Worm (Caenorhabditis elegans): ENCODE measurements around the gene srm-6.

Gene srm-6

ce11 chrV:14347234-14347826, 10.6 kb downstream of the srm-6 start, which contains the start of gene cept-2 (continued):
- peak; percentile 24 for TF ChIP-seq akir-1 (GFP tag; optimal IDR thresholded peaks at IDR 0.05)
- peak; percentile 64 for TF ChIP-seq madf-6 (GFP tag; IDR thresholded peaks at IDR 0.05)
- TF ChIP-seq ztf-26 (tag; optimal IDR thresholded peaks at IDR 0.05): no peak
- TF ChIP-seq pbrm-1 (GFP tag; IDR thresholded peaks at IDR 0.05): peak; percentile 78
- no peak for TF ChIP-seq aptf-3 (GFP tag; IDR thresholded peaks at IDR 0.05)
- TF ChIP-seq nhr-80 (tag; optimal IDR thresholded peaks at IDR 0.05): peak; percentile 54
- no peak for TF ChIP-seq lin-40 (tag; optimal IDR thresholded peaks at IDR 0.05)
- 0 out of 2 replicates have a peak, but pooled peaks have one; percentile 61 for TF ChIP-seq egl-18 (GFP tag; IDR thresholded peaks at IDR 0.05)
- no peak for TF ChIP-seq F57C9.4 (tag; optimal IDR thresholded peaks at IDR 0.05)
- TF ChIP-seq hsf-1 (GFP tag; IDR thresholded peaks at IDR 0.05): no peak
- no peak for TF ChIP-seq fkh-3 (tag; optimal IDR thresholded peaks at IDR 0.05)
- TF ChIP-seq B0035.1 (tag; optimal IDR thresholded peaks at IDR 0.05): no peak
- no peak for TF ChIP-seq ets-4 (GFP tag; optimal IDR thresholded peaks at IDR 0.05)
- TF ChIP-seq T07F8.4 (tag; optimal IDR thresholded peaks at IDR 0.05): no peak
- no peak for TF ChIP-seq nfya-2 (GFP tag; IDR thresholded peaks at IDR 0.05)
- peak; percentile 39 for TF ChIP-seq rpc-1 (optimal IDR thresholded peaks at IDR 0.05)
- peak; percentile 2 for TF ChIP-seq rpc-1 (tag; optimal IDR thresholded peaks at IDR 0.05)
- peak; percentile 56 for TF ChIP-seq dpl-1 (GFP tag; optimal IDR thresholded peaks at IDR 0.05)
- TF ChIP-seq attf-3 (GFP tag; conservative IDR thresholded peaks at IDR 0.05): peak; percentile 69
- 0 out of 2 replicates have a peak, but pooled peaks have one; percentile 30 for TF ChIP-seq ceh-91 (GFP tag; IDR thresholded peaks at IDR 0.05)
- TF ChIP-seq dox-1 (GFP tag; IDR thresholded peaks at IDR 0.05): peak; percentile 92
- peak; percentile 45 for TF ChIP-seq snpc-1.1 (tag; optimal IDR thresholded peaks at IDR 0.05; ENCODE audit: insufficient read depth)
- TF ChIP-seq B0261.1 (tag; optimal IDR thresholded peaks at IDR 0.05): peak; percentile 22
- 0 out of 2 replicates have a peak, but pooled peaks have one; percentile 20 for TF ChIP-seq let-526 (GFP tag; IDR thresholded peaks at IDR 0.05)
- no peak for TF ChIP-seq F23B12.7 (tag; optimal IDR thresholded peaks at IDR 0.05; ENCODE audit: insufficient read depth)
- peak; percentile 69 for TF ChIP-seq rcor-1 (GFP tag; IDR thresholded peaks at IDR 0.05)
- 0 out of 2 replicates have a peak, but pooled peaks have one; percentile 23 for TF ChIP-seq egl-44 (GFP tag; IDR thresholded peaks at IDR 0.05)
- peak; percentile 55 for TF ChIP-seq F33H1.4 (GFP tag; IDR thresholded peaks at IDR 0.05)
- TF ChIP-seq ztf-22 (GFP tag; optimal IDR thresholded peaks at IDR 0.05): no peak
- TF ChIP-seq mes-4 (tag; optimal IDR thresholded peaks at IDR 0.05): no peak
- TF ChIP-seq lsl-1 (GFP tag; optimal IDR thresholded peaks at IDR 0.05): peak; percentile 67
- TF ChIP-seq somi-1 (GFP tag; optimal IDR thresholded peaks at IDR 0.05): peak; percentile 57

ce11 chrV:14350498-14350897, 13.7 kb downstream of the srm-6 start:
- no peak for TF ChIP-seq egl-18 (GFP tag; IDR thresholded peaks at IDR 0.05)
- TF ChIP-seq ztf-25 (GFP tag; IDR thresholded peaks at IDR 0.05): 0 out of 2 replicates have a peak, but pooled peaks have one; percentile 19
- no peak for TF ChIP-seq sptf-2 (GFP tag; optimal IDR thresholded peaks at IDR 0.05)
- TF ChIP-seq snpc-1.1 (tag; optimal IDR thresholded peaks at IDR 0.05; ENCODE audit: insufficient read depth): no peak
- TF ChIP-seq atf-7 (tag; optimal IDR thresholded peaks at IDR 0.05): no peak
- peak; percentile 62 for TF ChIP-seq madf-6 (GFP tag; IDR thresholded peaks at IDR 0.05)
- no peak for TF ChIP-seq B0019.2 (GFP tag; conservative IDR thresholded peaks at IDR 0.05)
- no peak for TF ChIP-seq F52B5.7 (tag; optimal IDR thresholded peaks at IDR 0.05)
- no peak for TF ChIP-seq ztf-26 (tag; optimal IDR thresholded peaks at IDR 0.05)
- TF ChIP-seq attf-6 (GFP tag; IDR thresholded peaks at IDR 0.05): 0 out of 2 replicates have a peak, but pooled peaks have one; percentile 35
- TF ChIP-seq akir-1 (GFP tag; optimal IDR thresholded peaks at IDR 0.05): no peak
- TF ChIP-seq madf-10 (tag; optimal IDR thresholded peaks at IDR 0.05): no peak
- no peak for TF ChIP-seq lin-35 (GFP tag; optimal IDR thresholded peaks at IDR 0.05)
- no peak for TF ChIP-seq nfya-1 (tag; optimal IDR thresholded peaks at IDR 0.05; ENCODE audit: borderline replicate concordance, insufficient read depth)
- TF ChIP-seq snpc-3.4 (tag; optimal IDR thresholded peaks at IDR 0.05): peak; percentile 25
- peak; percentile 13; the same call in 1 of the 2 replicates for TF ChIP-seq D2030.7 (GFP tag; IDR thresholded peaks at IDR 0.05)
- TF ChIP-seq mcd-1 (GFP tag; IDR thresholded peaks at IDR 0.05): no peak
- TF ChIP-seq lin-26 (GFP tag; IDR thresholded peaks at IDR 0.05): peak; percentile 17; the same call in 1 of the 2 replicates
- 0 out of 2 replicates have a peak, but pooled peaks have one; percentile 19 for TF ChIP-seq pbrm-1 (GFP tag; IDR thresholded peaks at IDR 0.05)
- TF ChIP-seq F33H1.4 (GFP tag; IDR thresholded peaks at IDR 0.05): peak; percentile 67
- TF ChIP-seq ztf-18 (tag; optimal IDR thresholded peaks at IDR 0.05): no peak
- no peak for TF ChIP-seq ama-1 (optimal IDR thresholded peaks at IDR 0.05)
- TF ChIP-seq ama-1 (GFP tag; optimal IDR thresholded peaks at IDR 0.05): no peak
